Worm (Caenorhabditis elegans) whole organism, early embryonic: ENCODE measurements around the gene Y39B6A.69.

Source experiments
- F13C5.2 ChIP-seq: sonication (generic microtip); optimal IDR thresholded peaks from 2 replicates; lab custom pipeline; 2017; ENCODE audit warnings: mild to moderate bottlenecking, missing genetic modification characterization, inconsistent platforms, missing compliant biosample characterization
- ama-1 ChIP-seq: fragments of 150-350 bp; optimal IDR thresholded peaks from 2 replicates; lab custom pipeline; 2014
- ceh-13 ChIP-seq: fragments of 200-800 bp; sonication (Bioruptor generic); optimal IDR thresholded peaks from 2 replicates; lab custom pipeline; 2018; ENCODE audit warnings: mild to moderate bottlenecking, missing genetic modification characterization, missing compliant biosample characterization
- ceh-36 ChIP-seq: sonication (generic microtip); optimal IDR thresholded peaks from 2 replicates; lab custom pipeline; 2016; ENCODE audit warnings: missing genetic modification characterization, inconsistent platforms, missing compliant biosample characterization
- ets-7 ChIP-seq: sonication (generic microtip); optimal IDR thresholded peaks from 2 replicates; lab custom pipeline; 2016; ENCODE audit warnings: missing genotype, missing genetic modification characterization, missing compliant biosample characterization
- flt-1 ChIP-seq: fragments of 200-800 bp; sonication (Bioruptor generic); IDR thresholded peaks from 2 replicates; pipeline ENCODE4 v1.3.6; 2022; ENCODE audit warnings: missing genetic modification characterization, missing compliant biosample characterization
- hmg-4 ChIP-seq: fragments of 200-800 bp; sonication (Bioruptor generic); optimal IDR thresholded peaks from 2 replicates; lab custom pipeline; 2018; ENCODE audit warnings: mild to moderate bottlenecking, missing genetic modification characterization, missing compliant biosample characterization
- hnd-1 ChIP-seq: sonication (generic microtip); optimal IDR thresholded peaks from 2 replicates; lab custom pipeline; 2016; ENCODE audit warnings: missing genetic modification characterization, missing compliant biosample characterization
- pes-1 ChIP-seq: fragments of 200-800 bp; sonication (Bioruptor generic); IDR thresholded peaks from 2 replicates; pipeline ENCODE4 v1.3.6; 2022; ENCODE audit warnings: missing genetic modification reagents, missing genetic modification characterization, missing compliant biosample characterization
- scrt-1 ChIP-seq: fragments of 200-800 bp; sonication (Bioruptor generic); IDR thresholded peaks from 2 replicates; pipeline ENCODE4 v1.3.6; 2022; ENCODE audit warnings: missing genetic modification characterization, missing compliant biosample characterization
- sea-1 ChIP-seq: fragments of 200-800 bp; sonication (Bioruptor generic); conservative IDR thresholded peaks from 2 replicates; pipeline ENCODE4 v1.3.6; 2022; ENCODE audit warnings: missing genetic modification characterization, missing compliant biosample characterization
- tbx-37 ChIP-seq: fragments of 200-800 bp; sonication (Bioruptor generic); conservative IDR thresholded peaks from 2 replicates; pipeline ENCODE4 v1.3.6; 2022; ENCODE audit warnings: missing genetic modification reagents, missing genetic modification characterization, missing compliant biosample characterization

DNA sequence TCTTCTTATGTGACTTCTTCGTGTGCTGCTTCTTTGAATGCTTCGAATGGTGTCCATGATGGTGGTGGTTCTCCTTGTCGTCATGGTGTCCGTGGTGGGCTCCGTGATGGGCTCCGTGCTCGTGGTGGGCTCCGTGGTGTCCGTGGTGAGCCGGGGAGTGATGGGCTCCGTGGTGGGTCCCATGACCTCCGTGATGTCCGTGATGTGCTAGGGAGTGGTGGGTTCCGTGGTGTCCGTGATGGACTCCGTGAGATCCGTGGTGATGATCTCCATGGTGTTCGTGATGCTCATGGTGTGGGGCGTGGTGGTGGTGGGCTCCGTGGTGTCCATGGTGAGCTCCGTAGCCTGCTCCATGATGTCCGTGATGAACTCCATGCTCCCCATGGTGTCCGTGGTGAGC, 49.0 kb upstream of the Y39B6A.69 start:
- no peak for TF ChIP-seq ceh-36 (tag; lab: Kevin White, UChicago)
- TF ChIP-seq tbx-37, result no peak
- TF ChIP-seq hnd-1 (tag; lab: Kevin White, UChicago), result no peak
- no peak for TF ChIP-seq flt-1 (GFP tag; lab: Robert Waterston, UW)
- no peak for TF ChIP-seq hmg-4
- no peak for TF ChIP-seq scrt-1
- no peak for TF ChIP-seq sea-1
- TF ChIP-seq ama-1, result no peak
- no peak for TF ChIP-seq F13C5.2
- no peak for TF ChIP-seq pes-1 (GFP tag; lab: Robert Waterston, UW)
- TF ChIP-seq ets-7 (tag; lab: Kevin White, UChicago), result no peak
- no peak for TF ChIP-seq ceh-13 (GFP tag; lab: Kevin White, UChicago)
